Worm (Caenorhabditis elegans) whole organism, early embryonic: ENCODE measurements around the gene F47C12.8.

Source experiments
- B0310.2 ChIP-seq: sonication (generic microtip); optimal IDR thresholded peaks from 2 replicates; lab custom pipeline; 2016; ENCODE audit warnings: mild to moderate bottlenecking, missing genetic modification characterization, missing compliant biosample characterization
- aly-1 ChIP-seq: sonication (generic microtip); optimal IDR thresholded peaks from 2 replicates; lab custom pipeline; 2016; ENCODE audit warnings: missing genetic modification characterization, missing compliant biosample characterization
- ama-1 ChIP-seq: fragments of 150-350 bp; optimal IDR thresholded peaks from 2 replicates; lab custom pipeline; 2014
- ceh-36 ChIP-seq: sonication (generic microtip); optimal IDR thresholded peaks from 2 replicates; lab custom pipeline; 2016; ENCODE audit warnings: missing genetic modification characterization, inconsistent platforms, missing compliant biosample characterization
- ets-7 ChIP-seq: sonication (generic microtip); optimal IDR thresholded peaks from 2 replicates; lab custom pipeline; 2016; ENCODE audit warnings: missing genotype, missing genetic modification characterization, missing compliant biosample characterization
- flt-1 ChIP-seq: fragments of 200-800 bp; sonication (Bioruptor generic); IDR thresholded peaks from 2 replicates; pipeline ENCODE4 v1.3.6; 2022; ENCODE audit warnings: missing genetic modification characterization, missing compliant biosample characterization
- hmbx-1 ChIP-seq: sonication (generic microtip); optimal IDR thresholded peaks from 2 replicates; lab custom pipeline; 2016; ENCODE audit warnings: mild to moderate bottlenecking, missing genetic modification characterization, missing compliant biosample characterization
- pes-1 ChIP-seq: fragments of 200-800 bp; sonication (Bioruptor generic); IDR thresholded peaks from 2 replicates; pipeline ENCODE4 v1.3.6; 2022; ENCODE audit warnings: missing genetic modification reagents, missing genetic modification characterization, missing compliant biosample characterization
- scrt-1 ChIP-seq: fragments of 200-800 bp; sonication (Bioruptor generic); IDR thresholded peaks from 2 replicates; pipeline ENCODE4 v1.3.6; 2022; ENCODE audit warnings: missing genetic modification characterization, missing compliant biosample characterization
- sea-1 ChIP-seq: fragments of 200-800 bp; sonication (Bioruptor generic); conservative IDR thresholded peaks from 2 replicates; pipeline ENCODE4 v1.3.6; 2022; ENCODE audit warnings: missing genetic modification characterization, missing compliant biosample characterization

ce11 chrIV:4039984-4040383, 41.6 kb upstream of the F47C12.8 start, which contains the start of gene F35F11.2:
- no peak for TF ChIP-seq sea-1
- TF ChIP-seq aly-1 (tag; lab: Kevin White, UChicago): no peak
- TF ChIP-seq hmbx-1: no peak
- TF ChIP-seq flt-1 (GFP tag; lab: Robert Waterston, UW): no peak
- no peak for TF ChIP-seq ama-1 (lab: Kevin White, UChicago)
- no peak for TF ChIP-seq ceh-36 (tag; lab: Kevin White, UChicago)
- no peak for TF ChIP-seq scrt-1 (GFP tag; lab: Robert Waterston, UW)
- no peak for TF ChIP-seq ets-7 (tag; lab: Kevin White, UChicago)
- TF ChIP-seq B0310.2 (tag; lab: Kevin White, UChicago): no peak
- TF ChIP-seq pes-1 (GFP tag; lab: Robert Waterston, UW): no peak
